Worm (Caenorhabditis elegans) whole organism, young adult: ENCODE results near the gene K12G11.6.
A peak's percentile ranks its signal among the peaks of the same experiment; 100 is the strongest.

Experiments
- F37B4.10 ChIP-seq: fragments of 200-800 bp; sonication (Bioruptor generic); IDR thresholded peaks from 2 replicates; pipeline ENCODE4 v1.3.6; 2022; ENCODE audit warnings: missing genetic modification characterization, missing compliant biosample characterization
- F39B2.1 ChIP-seq: fragments of 200-800 bp; sonication (Bioruptor generic); IDR thresholded peaks from 2 replicates; pipeline ENCODE4 v1.3.6; 2022; ENCODE audit warnings: missing genetic modification reagents, missing genetic modification characterization, missing compliant biosample characterization
- F52B5.7 ChIP-seq: sonication (generic microtip); optimal IDR thresholded peaks from 2 replicates; lab custom pipeline; 2016; ENCODE audit warnings: mild to moderate bottlenecking, missing genetic modification characterization, missing compliant biosample characterization
- Y67H2A.10 ChIP-seq: fragments of 200-800 bp; sonication (Bioruptor generic); conservative IDR thresholded peaks from 2 replicates; pipeline ENCODE4 v1.3.6; 2022; ENCODE audit warnings: missing genetic modification reagents, missing genetic modification characterization, missing compliant biosample characterization
- Y79H2A.3 ChIP-seq: fragments of 200-800 bp; sonication (Bioruptor generic); conservative IDR thresholded peaks from 2 replicates; pipeline ENCODE4 v1.3.6; 2022; ENCODE audit warnings: missing genetic modification reagents, missing genetic modification characterization, missing compliant biosample characterization
- akir-1 ChIP-seq: fragments of 200-800 bp; sonication (Bioruptor generic); optimal IDR thresholded peaks from 2 replicates; lab custom pipeline; 2018; ENCODE audit warnings: mild to moderate bottlenecking, missing genetic modification characterization, moderate library complexity, missing compliant biosample characterization
- aptf-2 ChIP-seq: fragments of 200-800 bp; sonication (Bioruptor generic); conservative IDR thresholded peaks from 2 replicates; pipeline ENCODE4 v1.3.6; 2022; ENCODE audit warnings: missing genetic modification reagents, missing genetic modification characterization, missing compliant biosample characterization
- aptf-3 ChIP-seq: fragments of 200-800 bp; sonication (Bioruptor generic); IDR thresholded peaks from 2 replicates; pipeline ENCODE4 v1.3.6; 2022; ENCODE audit warnings: missing genetic modification characterization, missing compliant biosample characterization
- atf-7 ChIP-seq: sonication (generic microtip); optimal IDR thresholded peaks from 2 replicates; lab custom pipeline; 2017; ENCODE audit warnings: mild to moderate bottlenecking, missing genetic modification characterization, missing compliant biosample characterization
- attf-5 ChIP-seq: fragments of 200-800 bp; sonication (Bioruptor generic); optimal IDR thresholded peaks from 2 replicates; lab custom pipeline; 2018; ENCODE audit warnings: mild to moderate bottlenecking, missing genetic modification characterization, missing compliant biosample characterization
- bed-2 ChIP-seq: fragments of 200-800 bp; sonication (Bioruptor generic); IDR thresholded peaks from 2 replicates; pipeline ENCODE4 v1.3.6; 2022; ENCODE audit warnings: missing genetic modification reagents, missing genetic modification characterization, missing compliant biosample characterization
- ceh-27 ChIP-seq: fragments of 200-800 bp; sonication (Bioruptor generic); optimal IDR thresholded peaks from 2 replicates; lab custom pipeline; 2018; ENCODE audit warnings: mild to moderate bottlenecking, missing genetic modification characterization, moderate library complexity, missing compliant biosample characterization
- dox-1 ChIP-seq: fragments of 200-800 bp; sonication (Bioruptor generic); IDR thresholded peaks from 2 replicates; pipeline ENCODE4 v1.3.6; 2022; ENCODE audit warnings: missing genetic modification reagents, missing genetic modification characterization, missing compliant biosample characterization
- egl-44 ChIP-seq: fragments of 200-800 bp; sonication (Bioruptor generic); IDR thresholded peaks from 2 replicates; pipeline ENCODE4 v1.3.6; 2022; ENCODE audit warnings: missing genetic modification reagents, missing genetic modification characterization, missing compliant biosample characterization
- hsf-1 ChIP-seq: fragments of 200-800 bp; sonication (Bioruptor generic); IDR thresholded peaks from 2 replicates; pipeline ENCODE4 v1.3.6; 2022; ENCODE audit warnings: missing genetic modification reagents, missing genetic modification characterization, missing compliant biosample characterization
- lag-1 ChIP-seq: fragments of 200-800 bp; sonication (Bioruptor generic); IDR thresholded peaks from 2 replicates; pipeline ENCODE4 v1.3.6; 2022; ENCODE audit warnings: missing genetic modification reagents, missing genetic modification characterization, missing compliant biosample characterization
- lin-26 ChIP-seq: fragments of 200-800 bp; sonication (Bioruptor generic); IDR thresholded peaks from 2 replicates; pipeline ENCODE4 v1.3.6; 2022; ENCODE audit warnings: missing genetic modification reagents, missing genetic modification characterization, missing compliant biosample characterization
- lin-54 ChIP-seq: fragments of 200-800 bp; sonication (Bioruptor generic); optimal IDR thresholded peaks from 2 replicates; lab custom pipeline; 2018; ENCODE audit warnings: mild to moderate bottlenecking, missing genetic modification characterization, missing compliant biosample characterization
- lir-1 ChIP-seq: fragments of 200-800 bp; sonication (Bioruptor generic); conservative IDR thresholded peaks from 2 replicates; pipeline ENCODE4 v1.3.6; 2022; ENCODE audit warnings: missing genetic modification reagents, missing genetic modification characterization, missing compliant biosample characterization
- madf-10 ChIP-seq: sonication (generic microtip); optimal IDR thresholded peaks from 2 replicates; lab custom pipeline; 2016; ENCODE audit warnings: mild to moderate bottlenecking, missing genetic modification characterization, missing compliant biosample characterization
- mcd-1 ChIP-seq: fragments of 200-800 bp; sonication (Bioruptor generic); IDR thresholded peaks from 2 replicates; pipeline ENCODE4 v1.3.6; 2022; ENCODE audit warnings: missing genetic modification reagents, missing genetic modification characterization, missing compliant biosample characterization
- nfya-1 ChIP-seq: sonication (generic microtip); optimal IDR thresholded peaks from 2 replicates; lab custom pipeline; 2017; ENCODE audit warnings: antibody characterized with exemption, missing compliant biosample characterization, missing genetic modification characterization, borderline replicate concordance; ENCODE audit not compliant: insufficient read depth
- nhr-80 ChIP-seq: sonication (generic microtip); optimal IDR thresholded peaks from 2 replicates; lab custom pipeline; 2016; ENCODE audit warnings: missing genetic modification characterization, missing compliant biosample characterization
- rec-8 ChIP-seq, 2 experiments: sonication (generic microtip); optimal IDR thresholded peaks; 2 replicates each; lab custom pipeline; 2016; ENCODE audit warnings: mild to moderate bottlenecking in 2 of 2, missing genetic modification characterization in 2 of 2, missing genetic modification reagents in 2 of 2, missing genotype in 2 of 2, missing biosample characterization in 1 of 2, missing compliant biosample characterization in 1 of 2, moderate library complexity in 1 of 2
- repo-1 ChIP-seq: sonication (generic microtip); optimal IDR thresholded peaks from 2 replicates; lab custom pipeline; 2017; ENCODE audit warnings: mild to moderate bottlenecking, missing genetic modification characterization, missing compliant biosample characterization
- rpc-1 ChIP-seq, 2 experiments: fragments of 150-350 bp in 1 of 2; sonication (generic microtip) in 1 of 2; optimal IDR thresholded peaks; 2 replicates each; lab custom pipeline; 2014 to 2018; ENCODE audit warnings: missing biosample characterization in 1 of 2, missing genetic modification characterization in 1 of 2, missing genetic modification reagents in 1 of 2, missing genotype in 1 of 2
- sea-2 ChIP-seq: fragments of 200-800 bp; sonication (Bioruptor generic); IDR thresholded peaks from 2 replicates; pipeline ENCODE4 v1.3.6; 2022; ENCODE audit warnings: missing genetic modification characterization, missing compliant biosample characterization
- snpc-3.4 ChIP-seq: sonication (generic microtip); optimal IDR thresholded peaks from 2 replicates; lab custom pipeline; 2017; ENCODE audit warnings: missing genetic modification characterization, mild to moderate bottlenecking, missing compliant biosample characterization, antibody characterized with exemption, moderate library complexity, missing genotype, missing genetic modification reagents
- sptf-2 ChIP-seq: fragments of 200-800 bp; sonication (Bioruptor generic); optimal IDR thresholded peaks from 2 replicates; lab custom pipeline; 2018; ENCODE audit warnings: mild to moderate bottlenecking, missing genetic modification characterization, missing compliant biosample characterization
- tbp1 ChIP-seq: fragments of 200-800 bp; sonication (Bioruptor generic); optimal IDR thresholded peaks from 2 replicates; lab custom pipeline; 2018; ENCODE audit warnings: mild to moderate bottlenecking, missing genetic modification characterization, missing compliant biosample characterization
- unc-62 ChIP-seq: fragments of 150-350 bp; optimal IDR thresholded peaks from 2 replicates; lab custom pipeline; 2014; ENCODE audit warnings: missing biosample characterization, missing genetic modification reagents, missing genetic modification characterization
- ztf-22 ChIP-seq: fragments of 200-800 bp; sonication (Bioruptor generic); optimal IDR thresholded peaks from 2 replicates; lab custom pipeline; 2018; ENCODE audit warnings: mild to moderate bottlenecking, missing genetic modification characterization, moderate library complexity, missing compliant biosample characterization
- ztf-25 ChIP-seq: fragments of 200-800 bp; sonication (Bioruptor generic); IDR thresholded peaks from 2 replicates; pipeline ENCODE4 v1.3.6; 2022; ENCODE audit warnings: missing genetic modification reagents, missing genetic modification characterization, missing compliant biosample characterization
- ztf-3 ChIP-seq: fragments of 200-800 bp; sonication (Bioruptor generic); optimal IDR thresholded peaks from 2 replicates; lab custom pipeline; 2018; ENCODE audit warnings: mild to moderate bottlenecking, missing genetic modification characterization, missing compliant biosample characterization

K12G11.6 gene

ce11 chrV:11896322-11896898, 2.3 kb downstream of the K12G11.6 start (continued):
- TF ChIP-seq Y67H2A.10 (GFP tag; lab: Robert Waterston, UW): no peak
- no peak for TF ChIP-seq atf-7
- peak; percentile 48; the same call in 1 of the 2 replicates for TF ChIP-seq mcd-1 (GFP tag; lab: Robert Waterston, UW)
- no peak for TF ChIP-seq rec-8 (tag; optimal IDR thresholded peaks at IDR 0.05; lab: Kevin White, UChicago)
- no peak for TF ChIP-seq ztf-3 (GFP tag; lab: Kevin White, UChicago)
- TF ChIP-seq dox-1 (GFP tag; lab: Robert Waterston, UW): peak; percentile 74; the same call in 1 of the 2 replicates
- 0 out of 2 replicates have a peak, but pooled peaks have one; percentile 14 for TF ChIP-seq bed-2
- TF ChIP-seq ceh-27: peak; percentile 9
- TF ChIP-seq aptf-2: 0 out of 2 replicates have a peak, but pooled peaks have one; percentile 17
- TF ChIP-seq attf-5 (GFP tag; lab: Kevin White, UChicago): peak; percentile 53
- TF ChIP-seq, all 124 proteins: peak for 21

- TF ChIP-seq madf-10 (tag; lab: Kevin White, UChicago): no peak
- TF ChIP-seq lin-54 (GFP tag; lab: Kevin White, UChicago): no peak
- no peak for TF ChIP-seq hsf-1 (GFP tag; lab: Robert Waterston, UW)
- no peak for TF ChIP-seq F39B2.1 (GFP tag; lab: Robert Waterston, UW)
- no peak for TF ChIP-seq rpc-1 (optimal IDR thresholded peaks at IDR 0.05; lab: Kevin White, UChicago)
- TF ChIP-seq rpc-1 (tag; optimal IDR thresholded peaks at IDR 0.05; lab: Kevin White, UChicago): no peak
- TF ChIP-seq tbp1 (GFP tag; lab: Kevin White, UChicago): no peak
- no peak for TF ChIP-seq sptf-2 (GFP tag; lab: Kevin White, UChicago)
- no peak for TF ChIP-seq repo-1 (tag; lab: Kevin White, UChicago)
- no peak for TF ChIP-seq F52B5.7 (tag; lab: Kevin White, UChicago)
- TF ChIP-seq akir-1: no peak
- TF ChIP-seq lin-26 (GFP tag; lab: Robert Waterston, UW): no peak
- no peak for TF ChIP-seq egl-44 (GFP tag; lab: Robert Waterston, UW)
- TF ChIP-seq ztf-22: no peak
- no peak for TF ChIP-seq Y79H2A.3 (GFP tag; lab: Robert Waterston, UW)
- no peak for TF ChIP-seq aptf-3 (GFP tag; lab: Robert Waterston, UW)
- TF ChIP-seq bed-2: no peak
- no peak for TF ChIP-seq F37B4.10 (GFP tag; lab: Robert Waterston, UW)
- TF ChIP-seq lag-1: no peak
- no peak for TF ChIP-seq unc-62 (GFP tag; lab: Kevin White, UChicago)
- no peak for TF ChIP-seq lir-1 (GFP tag; lab: Robert Waterston, UW)
These were observed 3.5 kb downstream of the K12G11.6 start for ce11 chrV:11897604-11898003.

- no peak for TF ChIP-seq atf-7
- no peak for TF ChIP-seq ztf-25 (GFP tag; lab: Robert Waterston, UW)
- no peak for TF ChIP-seq aptf-3 (GFP tag; lab: Robert Waterston, UW)
- no peak for TF ChIP-seq nfya-1 (tag; lab: Kevin White, UChicago)
- no peak for TF ChIP-seq sea-2 (GFP tag; lab: Robert Waterston, UW)
- no peak for TF ChIP-seq repo-1 (tag; lab: Kevin White, UChicago)
These were observed 5.0 kb downstream of the K12G11.6 start, which contains the start of gene sma-1 for ce11 chrV:11899149-11899548. Gene sma-1 (plus strand): TSS chrV:11899449.

- no peak for TF ChIP-seq snpc-3.4 (tag; lab: Kevin White, UChicago)
- peak; percentile 67 for TF ChIP-seq nhr-80
These were observed 6.0 kb downstream of the K12G11.6 start for ce11 chrV:11900127-11900526.
